Worm (Caenorhabditis elegans) whole organism, L4 larva: ENCODE measurements around the gene F53F4.12.
A peak's percentile ranks its signal among the peaks of the same experiment; 100 is the strongest.

Source experiments
- F26F4.8 ChIP-seq: fragments of 200-800 bp; sonication (Bioruptor generic); conservative IDR thresholded peaks from 2 replicates; pipeline ENCODE4 v1.3.6; 2022; ENCODE audit warnings: missing genetic modification characterization, missing compliant biosample characterization
- F37D6.2 ChIP-seq: sonication (generic microtip); optimal IDR thresholded peaks from 2 replicates; lab custom pipeline; 2016; ENCODE audit warnings: mild to moderate bottlenecking, missing genetic modification characterization, missing compliant biosample characterization
- T20F7.1 ChIP-seq: fragments of 200-800 bp; sonication (Bioruptor generic); optimal IDR thresholded peaks from 2 replicates; lab custom pipeline; 2018; ENCODE audit warnings: mild to moderate bottlenecking, missing genetic modification characterization, missing compliant biosample characterization
- ZK546.5 ChIP-seq, 2 experiments: sonication (generic microtip); optimal IDR thresholded peaks; 2 replicates each; lab custom pipeline; 2017; ENCODE audit warnings: missing biosample characterization in 2 of 2, missing genetic modification characterization in 2 of 2
- ama-1 ChIP-seq: fragments of 150-350 bp; optimal IDR thresholded peaks from 2 replicates; lab custom pipeline; 2014; ENCODE audit warnings: inconsistent platforms, mixed read lengths
- attf-4 ChIP-seq: sonication (generic microtip); optimal IDR thresholded peaks from 3 replicates; lab custom pipeline; 2017; ENCODE audit warnings: missing biosample characterization, missing genetic modification characterization
- ceh-44 ChIP-seq: fragments of 200-800 bp; sonication (Bioruptor generic); IDR thresholded peaks from 2 replicates; pipeline ENCODE4 v1.3.6; 2022; ENCODE audit warnings: missing genetic modification reagents, missing genetic modification characterization, missing compliant biosample characterization
- ceh-82 ChIP-seq: sonication (generic microtip); optimal IDR thresholded peaks from 2 replicates; lab custom pipeline; 2017; ENCODE audit warnings: missing biosample characterization, missing genetic modification characterization
- daf-16 ChIP-seq, 3 experiments: sonication (generic microtip); optimal IDR thresholded peaks; 2 replicates each; lab custom pipeline; 2016 to 2017; ENCODE audit warnings: missing genetic modification characterization in 3 of 3, missing genetic modification reagents in 3 of 3, mild to moderate bottlenecking in 2 of 3, missing compliant biosample characterization in 2 of 3, missing biosample characterization in 1 of 3, moderate library complexity in 1 of 3
- daf-19 ChIP-seq: fragments of 200-800 bp; sonication (Bioruptor generic); conservative IDR thresholded peaks from 2 replicates; pipeline ENCODE4 v1.3.6; 2022; ENCODE audit warnings: missing genetic modification characterization, missing compliant biosample characterization
- daf-8 ChIP-seq: fragments of 200-800 bp; sonication (Bioruptor generic); IDR thresholded peaks from 2 replicates; pipeline ENCODE4 v1.3.6; 2022; ENCODE audit warnings: missing genetic modification characterization, missing compliant biosample characterization
- dmd-8 ChIP-seq: fragments of 200-800 bp; sonication (Bioruptor generic); IDR thresholded peaks from 2 replicates; pipeline ENCODE4 v1.3.6; 2022; ENCODE audit warnings: missing genetic modification characterization, missing compliant biosample characterization
- dmd-9 ChIP-seq: fragments of 200-800 bp; sonication (Bioruptor generic); IDR thresholded peaks from 2 replicates; pipeline ENCODE4 v1.3.6; 2022; ENCODE audit warnings: missing genetic modification reagents, missing genetic modification characterization, missing compliant biosample characterization
- dpl-1 ChIP-seq: fragments of 150-350 bp; optimal IDR thresholded peaks from 2 replicates; lab custom pipeline; 2014; ENCODE audit warnings: missing biosample characterization, missing genetic modification reagents, missing genetic modification characterization
- egl-27 ChIP-seq: sonication (generic microtip); optimal IDR thresholded peaks from 3 replicates; lab custom pipeline; 2017; ENCODE audit warnings: missing biosample characterization, missing genetic modification reagents, missing genetic modification characterization
- fos-1 ChIP-seq: fragments of 150-350 bp; optimal IDR thresholded peaks from 2 replicates; lab custom pipeline; 2014; ENCODE audit warnings: missing biosample characterization, missing genetic modification characterization
- gei-8 ChIP-seq: fragments of 200-800 bp; sonication (Bioruptor generic); optimal IDR thresholded peaks from 2 replicates; lab custom pipeline; 2018; ENCODE audit warnings: mild to moderate bottlenecking, missing genetic modification characterization, missing compliant biosample characterization
- hlh-30 ChIP-seq: sonication (generic microtip); optimal IDR thresholded peaks from 2 replicates; lab custom pipeline; 2017; ENCODE audit warnings: antibody characterized with exemption, mild to moderate bottlenecking, missing genetic modification characterization, missing compliant biosample characterization; ENCODE audit not compliant: insufficient read depth
- hmg-1.1 ChIP-seq: fragments of 200-800 bp; sonication (Bioruptor generic); IDR thresholded peaks from 2 replicates; pipeline ENCODE4 v1.3.6; 2022; ENCODE audit warnings: missing genetic modification reagents, missing genetic modification characterization, missing compliant biosample characterization
- lim-7 ChIP-seq: fragments of 200-800 bp; sonication (Bioruptor generic); IDR thresholded peaks from 2 replicates; pipeline ENCODE4 v1.3.6; 2022; ENCODE audit warnings: missing genetic modification characterization, missing compliant biosample characterization
- lin-1 ChIP-seq: fragments of 200-800 bp; sonication (Bioruptor generic); IDR thresholded peaks from 2 replicates; pipeline ENCODE4 v1.3.6; 2022; ENCODE audit warnings: missing genetic modification reagents, missing genetic modification characterization, missing compliant biosample characterization
- lin-15B ChIP-seq: fragments of 150-350 bp; sonication (generic microtip); optimal IDR thresholded peaks from 3 replicates; lab custom pipeline; 2014; ENCODE audit warnings: missing biosample characterization, missing genetic modification characterization
- lin-39 ChIP-seq: fragments of 150-350 bp; optimal IDR thresholded peaks from 2 replicates; lab custom pipeline; 2014; ENCODE audit warnings: missing biosample characterization, missing genetic modification reagents, missing genetic modification characterization
- lsy-2 ChIP-seq, 2 experiments: fragments of 150-350 bp in 1 of 2; sonication (generic microtip) in 1 of 2; optimal IDR thresholded peaks; 2 replicates each; lab custom pipeline; 2014 to 2017; ENCODE audit warnings: missing biosample characterization in 2 of 2, missing genetic modification characterization in 2 of 2
- mdt-29 ChIP-seq: fragments of 200-800 bp; sonication (Bioruptor generic); IDR thresholded peaks from 2 replicates; pipeline ENCODE4 v1.3.6; 2022; ENCODE audit warnings: missing genetic modification reagents, missing genetic modification characterization, missing compliant biosample characterization
- mxl-2 ChIP-seq: fragments of 200-800 bp; sonication (Bioruptor generic); conservative IDR thresholded peaks from 2 replicates; pipeline ENCODE4 v1.3.6; 2022; ENCODE audit warnings: missing genetic modification reagents, missing genetic modification characterization, missing compliant biosample characterization
- mxl-3 ChIP-seq: fragments of 200-800 bp; sonication (Bioruptor generic); optimal IDR thresholded peaks from 2 replicates; lab custom pipeline; 2018; ENCODE audit warnings: mild to moderate bottlenecking, missing genetic modification characterization, missing compliant biosample characterization
- nhr-10 ChIP-seq: fragments of 150-350 bp; optimal IDR thresholded peaks from 2 replicates; lab custom pipeline; 2014; ENCODE audit warnings: missing biosample characterization, missing genetic modification characterization
- nhr-11 ChIP-seq: fragments of 150-350 bp; optimal IDR thresholded peaks from 2 replicates; lab custom pipeline; 2014; ENCODE audit warnings: missing biosample characterization, missing genetic modification characterization
- nhr-28 ChIP-seq: fragments of 150-350 bp; optimal IDR thresholded peaks from 2 replicates; lab custom pipeline; 2014; ENCODE audit warnings: missing biosample characterization, missing genetic modification characterization
- nhr-41 ChIP-seq: fragments of 200-800 bp; sonication (Bioruptor generic); IDR thresholded peaks from 2 replicates; pipeline ENCODE4 v1.3.6; 2022; ENCODE audit warnings: missing genetic modification reagents, missing genetic modification characterization, missing compliant biosample characterization
- nhr-42 ChIP-seq: fragments of 200-800 bp; sonication (Bioruptor generic); IDR thresholded peaks from 2 replicates; pipeline ENCODE4 v1.3.6; 2022; ENCODE audit warnings: missing genetic modification characterization, missing compliant biosample characterization
- nhr-48 ChIP-seq: sonication (generic microtip); optimal IDR thresholded peaks from 2 replicates; lab custom pipeline; 2016; ENCODE audit warnings: mild to moderate bottlenecking, missing genetic modification characterization, missing compliant biosample characterization
- nhr-76 ChIP-seq: fragments of 150-350 bp; optimal IDR thresholded peaks from 2 replicates; lab custom pipeline; 2014; ENCODE audit warnings: missing biosample characterization, missing genetic modification characterization
- nhr-77 ChIP-seq: fragments of 150-350 bp; optimal IDR thresholded peaks from 2 replicates; lab custom pipeline; 2014; ENCODE audit warnings: missing biosample characterization, missing genetic modification characterization
- pqm-1 ChIP-seq: sonication (generic microtip); optimal IDR thresholded peaks from 2 replicates; lab custom pipeline; 2017; ENCODE audit warnings: missing biosample characterization, missing genetic modification characterization
- rbr-2 ChIP-seq: sonication (generic microtip); optimal IDR thresholded peaks from 2 replicates; lab custom pipeline; 2016; ENCODE audit warnings: missing genotype, missing genetic modification characterization, missing compliant biosample characterization
- set-16 ChIP-seq: fragments of 200-800 bp; sonication (Bioruptor generic); IDR thresholded peaks from 2 replicates; pipeline ENCODE4 v1.3.6; 2022; ENCODE audit warnings: missing genetic modification reagents, missing genetic modification characterization, missing compliant biosample characterization
- snpc-1.2 ChIP-seq: fragments of 200-800 bp; sonication (Bioruptor generic); IDR thresholded peaks from 2 replicates; pipeline ENCODE4 v1.3.6; 2022; ENCODE audit warnings: missing genetic modification reagents, missing genetic modification characterization, missing compliant biosample characterization
- snpc-4 ChIP-seq: fragments of 150-350 bp; optimal IDR thresholded peaks from 2 replicates; lab custom pipeline; 2014; ENCODE audit warnings: missing biosample characterization, missing genetic modification characterization
- spr-3 ChIP-seq: fragments of 200-800 bp; sonication (Bioruptor generic); optimal IDR thresholded peaks from 2 replicates; lab custom pipeline; 2018; ENCODE audit warnings: mild to moderate bottlenecking, missing genetic modification characterization, missing compliant biosample characterization
- tag-97 ChIP-seq: fragments of 200-800 bp; sonication (Bioruptor generic); IDR thresholded peaks from 2 replicates; pipeline ENCODE4 v1.3.6; 2022; ENCODE audit warnings: missing genetic modification characterization, missing compliant biosample characterization
- vab-7 ChIP-seq: fragments of 200-800 bp; sonication (Bioruptor generic); IDR thresholded peaks from 2 replicates; pipeline ENCODE4 v1.3.6; 2022; ENCODE audit warnings: missing genetic modification reagents, missing genetic modification characterization, missing compliant biosample characterization
- zag-1 ChIP-seq: fragments of 150-350 bp; optimal IDR thresholded peaks from 2 replicates; lab custom pipeline; 2014; ENCODE audit warnings: missing biosample characterization, missing genetic modification characterization
- zfp-3 ChIP-seq: fragments of 200-800 bp; sonication (Bioruptor generic); conservative IDR thresholded peaks from 2 replicates; pipeline ENCODE4 v1.3.6; 2022; ENCODE audit warnings: missing genetic modification reagents, missing genetic modification characterization, missing compliant biosample characterization

Gene F53F4.12

ce11 chrV:13655202-13655764 lies 29.4 kb downstream of the F53F4.12 start (continued):
- no peak for TF ChIP-seq fos-1 (tag; lab: Kevin White, UChicago)
- no peak for TF ChIP-seq ZK546.5 (tag; optimal IDR thresholded peaks at IDR 0.05; lab: Kevin White, UChicago)
- no peak for TF ChIP-seq mdt-29 (GFP tag; lab: Robert Waterston, UW)
- no peak for TF ChIP-seq daf-19 (GFP tag; lab: Robert Waterston, UW)
- peak; percentile 22 for TF ChIP-seq nhr-48
- TF ChIP-seq mxl-3 (GFP tag; lab: Kevin White, UChicago) = no peak
- no peak for TF ChIP-seq dmd-9 (GFP tag; lab: Robert Waterston, UW)
- peak; percentile 69 for TF ChIP-seq hlh-30 (tag; lab: Kevin White, UChicago)
- TF ChIP-seq snpc-1.2 = no peak; the same call in 1 of the 2 replicates
- TF ChIP-seq dmd-8 = 0 out of 2 replicates have a peak, but pooled peaks have one; percentile 52
- no peak for TF ChIP-seq attf-4
- TF ChIP-seq zag-1 (tag; lab: Kevin White, UChicago) = no peak
- no peak for TF ChIP-seq snpc-4 (tag; lab: Kevin White, UChicago)
- TF ChIP-seq vab-7 = no peak
- no peak for TF ChIP-seq spr-3

DNA sequence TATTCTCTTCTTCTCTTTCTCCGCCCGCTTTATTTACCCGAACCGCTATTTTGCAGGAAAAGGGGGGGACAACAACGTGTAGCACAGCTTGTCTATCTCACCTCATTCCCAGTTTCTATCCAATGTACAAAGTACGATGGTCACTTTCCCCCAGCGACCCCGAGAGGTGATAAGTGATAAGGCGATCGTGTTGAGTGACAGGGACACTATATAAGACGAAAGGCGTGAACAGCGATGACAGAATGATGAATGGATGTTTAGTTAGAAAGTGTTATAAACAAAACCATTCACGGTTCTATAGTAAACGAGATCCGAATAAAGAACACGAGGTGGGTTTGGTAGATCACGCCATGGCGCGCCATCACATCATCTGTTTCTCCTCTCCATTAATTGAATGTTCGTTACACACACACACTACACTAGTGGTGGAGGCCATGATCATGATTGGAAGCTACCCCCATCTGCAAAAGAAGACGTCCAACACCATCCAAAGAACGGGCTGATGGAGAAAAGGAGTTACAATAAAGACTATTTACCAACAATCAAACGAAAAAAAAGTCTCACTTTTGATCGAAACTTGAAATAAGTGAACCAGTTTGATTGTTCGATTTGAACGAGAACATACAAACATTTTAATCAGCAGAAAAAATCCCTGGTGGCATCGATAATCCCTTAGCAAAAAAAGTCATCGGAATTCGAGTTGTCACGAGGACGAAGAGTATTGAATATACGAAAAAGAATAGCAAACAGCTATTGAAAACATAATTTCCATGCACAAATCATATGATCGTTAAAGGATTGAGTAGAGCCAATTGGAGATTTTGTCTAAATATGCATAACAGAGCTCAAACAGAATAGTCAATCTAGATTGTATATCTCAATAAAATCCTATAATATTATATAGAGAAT lies 30.8 kb downstream of the F53F4.12 start:
- TF ChIP-seq lsy-2 (tag; optimal IDR thresholded peaks at IDR 0.05; lab: Kevin White, UChicago) (peak; percentile 46 to 51), nhr-48 (peak; percentile 89), mxl-2 (GFP tag; lab: Robert Waterston, UW) (0 out of 2 replicates have a peak, but pooled peaks have one; percentile 7), spr-3 (peak; percentile 29), egl-27 (no peak), daf-16 (GFP tag; optimal IDR thresholded peaks at IDR 0.05; lab: Kevin White, UChicago) (peak in 1 of 2 experiments; percentile 63), daf-16 (tag; optimal IDR thresholded peaks at IDR 0.05; lab: Kevin White, UChicago) (peak; percentile 91), fos-1 (tag; lab: Kevin White, UChicago) (no peak), snpc-4 (tag; lab: Kevin White, UChicago) (no peak), set-16 (GFP tag; lab: Robert Waterston, UW) (peak; percentile 28; the same call in 1 of the 2 replicates), attf-4 (peak; percentile 34), ama-1 (peak; percentile 91), ZK546.5 (tag; optimal IDR thresholded peaks at IDR 0.05; lab: Kevin White, UChicago) (no peak), tag-97 (GFP tag; lab: Robert Waterston, UW) (no peak), dpl-1 (peak; percentile 40), zfp-3 (GFP tag; lab: Robert Waterston, UW) (peak; percentile 80), gei-8 (GFP tag; lab: Kevin White, UChicago) (peak; percentile 69), ceh-82 (tag; lab: Kevin White, UChicago) (no peak), nhr-76 (tag; lab: Kevin White, UChicago) (no peak), nhr-10 (tag; lab: Kevin White, UChicago) (peak; percentile 84), lim-7 (GFP tag; lab: Robert Waterston, UW) (0 out of 2 replicates have a peak, but pooled peaks have one; percentile 35), hlh-30 (tag; lab: Kevin White, UChicago) (peak; percentile 83), lin-39 (tag; lab: Kevin White, UChicago) (no peak), nhr-41 (GFP tag; lab: Robert Waterston, UW) (peak; percentile 91; the same call in 1 of the 2 replicates), hmg-1.1 (GFP tag; lab: Robert Waterston, UW) (0 out of 2 replicates have a peak, but pooled peaks have one; percentile 24), nhr-11 (peak; percentile 3), snpc-1.2 (no peak), daf-8 (GFP tag; lab: Robert Waterston, UW) (no peak), rbr-2 (tag; lab: Kevin White, UChicago) (peak; percentile 1), zag-1 (tag; lab: Kevin White, UChicago) (no peak), T20F7.1 (peak; percentile 32), nhr-28 (peak; percentile 97), lin-1 (GFP tag; lab: Robert Waterston, UW) (peak; percentile 70), pqm-1 (tag; lab: Kevin White, UChicago) (peak; percentile 29), nhr-77 (tag; lab: Kevin White, UChicago) (peak; percentile 66), F37D6.2 (no peak), F26F4.8 (GFP tag; lab: Robert Waterston, UW) (0 out of 2 replicates have a peak, but pooled peaks have one; percentile 6), nhr-42 (GFP tag; lab: Robert Waterston, UW) (0 out of 2 replicates have a peak, but pooled peaks have one; percentile 32), lin-15B (no peak), ceh-44 (GFP tag; lab: Robert Waterston, UW) (no peak)
